Fruit fly (Drosophila melanogaster) whole organism, embryonic: ENCODE measurements around the gene sunn.

Source experiments
- Antp ChIP-seq: fragments of 200-800 bp; sonication (Bioruptor generic); optimal IDR thresholded peaks from 3 replicates; lab custom pipeline; 2016; ENCODE audit warnings: missing biosample characterization, missing genetic modification characterization
- Atf-2 ChIP-seq: fragments of 200-800 bp; sonication (Bioruptor generic); optimal IDR thresholded peaks from 2 replicates; lab custom pipeline; 2016; ENCODE audit warnings: missing biosample characterization, missing genetic modification characterization
- C15 ChIP-seq: fragments of 200-800 bp; sonication (Bioruptor generic); IDR thresholded peaks from 3 replicates; pipeline ENCODE4 v1.3.6; 2022; ENCODE audit warnings: missing biosample characterization, missing genetic modification characterization
- CG10274 ChIP-seq: fragments of 200-800 bp; sonication (Bioruptor generic); optimal IDR thresholded peaks from 3 replicates; lab custom pipeline; 2017; ENCODE audit warnings: missing biosample characterization, mild to moderate bottlenecking, missing genetic modification characterization
- CG10959 ChIP-seq: fragments of 200-800 bp; sonication (Bioruptor generic); IDR thresholded peaks from 2 replicates; pipeline ENCODE4 v1.3.6; 2022; ENCODE audit warnings: missing biosample characterization, missing genetic modification characterization
- CG12391 ChIP-seq: fragments of 200-800 bp; sonication (Bioruptor generic); optimal IDR thresholded peaks from 3 replicates; lab custom pipeline; 2018; ENCODE audit warnings: missing biosample characterization, mild to moderate bottlenecking, missing genetic modification characterization, moderate library complexity
- CG13123 ChIP-seq: fragments of 200-800 bp; sonication (Bioruptor generic); optimal IDR thresholded peaks from 2 replicates; lab custom pipeline; 2016; ENCODE audit warnings: missing biosample characterization, missing genetic modification characterization
- CG14050 ChIP-seq: fragments of 200-800 bp; sonication (Bioruptor generic); IDR thresholded peaks from 3 replicates; pipeline ENCODE4 v1.3.6; 2022; ENCODE audit warnings: missing biosample characterization, missing genetic modification characterization
- CG14441 ChIP-seq: fragments of 200-800 bp; sonication (Bioruptor generic); IDR thresholded peaks from 2 replicates; pipeline ENCODE4 v1.3.6; 2022; ENCODE audit warnings: missing biosample characterization, missing genetic modification characterization
- CG14710 ChIP-seq: fragments of 200-800 bp; sonication (Bioruptor generic); optimal IDR thresholded peaks from 3 replicates; lab custom pipeline; 2019; ENCODE audit warnings: missing biosample characterization, mild to moderate bottlenecking, missing genetic modification characterization, moderate library complexity
- CG17186 ChIP-seq: fragments of 200-800 bp; sonication (Bioruptor generic); optimal IDR thresholded peaks from 3 replicates; lab custom pipeline; 2017; ENCODE audit warnings: missing biosample characterization, missing genetic modification reagents, missing genetic modification characterization
- CG17912 ChIP-seq: fragments of 200-800 bp; sonication (Bioruptor generic); optimal IDR thresholded peaks from 2 replicates; lab custom pipeline; 2018; ENCODE audit warnings: missing biosample characterization, mild to moderate bottlenecking, missing genetic modification characterization
- CG31441 ChIP-seq: fragments of 200-800 bp; sonication (Bioruptor generic); IDR thresholded peaks from 2 replicates; pipeline ENCODE4 v1.3.6; 2022; ENCODE audit warnings: missing biosample characterization, missing genetic modification characterization
- CG6689 ChIP-seq: fragments of 200-800 bp; sonication (Bioruptor generic); IDR thresholded peaks from 2 replicates; pipeline ENCODE4 v1.3.6; 2022; ENCODE audit warnings: missing biosample characterization, missing genetic modification characterization
- CG8281 ChIP-seq: fragments of 200-800 bp; sonication (Bioruptor generic); optimal IDR thresholded peaks from 2 replicates; lab custom pipeline; 2018; ENCODE audit warnings: missing biosample characterization, mild to moderate bottlenecking, missing genetic modification characterization, moderate library complexity
- CG8388 ChIP-seq: fragments of 200-800 bp; sonication (Bioruptor generic); optimal IDR thresholded peaks from 2 replicates; lab custom pipeline; 2019; ENCODE audit warnings: missing biosample characterization, mild to moderate bottlenecking, missing genetic modification characterization, moderate library complexity
- CG9817 ChIP-seq: fragments of 200-800 bp; sonication (Bioruptor generic); optimal IDR thresholded peaks from 2 replicates; lab custom pipeline; 2018; ENCODE audit warnings: missing biosample characterization, mild to moderate bottlenecking, missing genetic modification characterization, moderate library complexity
- D19A ChIP-seq: fragments of 200-800 bp; optimal IDR thresholded peaks from 3 replicates; lab custom pipeline; 2019; ENCODE audit warnings: missing biosample characterization, mild to moderate bottlenecking, missing genetic modification characterization, moderate library complexity
- HLH3B ChIP-seq: fragments of 200-800 bp; sonication (Bioruptor generic); IDR thresholded peaks from 2 replicates; pipeline ENCODE4 v1.3.6; 2022; ENCODE audit warnings: missing biosample characterization, missing genetic modification characterization
- Hey ChIP-seq: fragments of 200-800 bp; sonication (Bioruptor generic); optimal IDR thresholded peaks from 3 replicates; lab custom pipeline; 2018; ENCODE audit warnings: missing biosample characterization, mild to moderate bottlenecking, missing genetic modification characterization
- MTF-1 ChIP-seq: fragments of 200-800 bp; sonication (Bioruptor generic); optimal IDR thresholded peaks from 2 replicates; lab custom pipeline; 2018; ENCODE audit warnings: missing biosample characterization, mild to moderate bottlenecking, missing genetic modification characterization, borderline replicate concordance
- NC2α ChIP-seq: fragments of 200-800 bp; sonication (Bioruptor generic); optimal IDR thresholded peaks from 2 replicates; lab custom pipeline; 2016; ENCODE audit warnings: missing biosample characterization, missing genetic modification characterization
- Nf-YB ChIP-seq: fragments of 200-800 bp; sonication (Bioruptor generic); optimal IDR thresholded peaks from 3 replicates; lab custom pipeline; 2019; ENCODE audit warnings: missing biosample characterization, mild to moderate bottlenecking, missing genetic modification characterization, moderate library complexity
- Optix ChIP-seq: fragments of 200-800 bp; sonication (Bioruptor generic); IDR thresholded peaks from 3 replicates; pipeline ENCODE4 v1.3.6; 2022; ENCODE audit warnings: missing biosample characterization, missing genetic modification characterization
- PHDP ChIP-seq: fragments of 200-800 bp; sonication (Bioruptor generic); optimal IDR thresholded peaks from 3 replicates; lab custom pipeline; 2018; ENCODE audit warnings: missing biosample characterization, mild to moderate bottlenecking, missing genetic modification characterization, moderate library complexity
- Ravus ChIP-seq: fragments of 200-800 bp; sonication (Bioruptor generic); IDR thresholded peaks from 2 replicates; pipeline ENCODE4 v1.3.6; 2022; ENCODE audit warnings: missing biosample characterization, missing genetic modification characterization
- TFAM ChIP-seq: fragments of 200-800 bp; sonication (Bioruptor generic); optimal IDR thresholded peaks from 2 replicates; lab custom pipeline; 2017; ENCODE audit warnings: missing biosample characterization, missing genetic modification characterization, inconsistent platforms
- btn ChIP-seq: fragments of 200-800 bp; sonication (Bioruptor generic); optimal IDR thresholded peaks from 2 replicates; lab custom pipeline; 2016; ENCODE audit warnings: missing biosample characterization, missing genetic modification characterization
- cato ChIP-seq: fragments of 200-800 bp; sonication (Bioruptor generic); optimal IDR thresholded peaks from 2 replicates; lab custom pipeline; 2016; ENCODE audit warnings: missing biosample characterization, missing genetic modification characterization, borderline replicate concordance
- croc ChIP-seq: fragments of 200-800 bp; sonication (Bioruptor generic); conservative IDR thresholded peaks from 3 replicates; pipeline ENCODE4 v1.3.6; 2022; ENCODE audit warnings: missing biosample characterization, missing genetic modification characterization
- dan ChIP-seq: fragments of 200-800 bp; sonication (Bioruptor generic); IDR thresholded peaks from 2 replicates; pipeline ENCODE4 v1.3.6; 2022; ENCODE audit warnings: missing biosample characterization, missing genetic modification characterization
- esg ChIP-seq: fragments of 200-800 bp; sonication (Bioruptor generic); conservative IDR thresholded peaks from 2 replicates; pipeline ENCODE4 v1.3.6; 2022; ENCODE audit warnings: missing biosample characterization, missing genetic modification characterization
- eve ChIP-seq, 2 experiments: fragments of >200 bp; optimal IDR thresholded peaks; 2 replicates each; lab custom pipeline; 2017; ENCODE audit warnings: missing biosample characterization in 2 of 2, missing genetic modification characterization in 2 of 2
- ftz-f1 ChIP-seq: fragments of 200-800 bp; sonication (Bioruptor generic); optimal IDR thresholded peaks from 2 replicates; lab custom pipeline; 2016; ENCODE audit warnings: missing biosample characterization, missing genetic modification characterization
- jing ChIP-seq: fragments of 200-800 bp; sonication (Bioruptor generic); optimal IDR thresholded peaks from 2 replicates; lab custom pipeline; 2018; ENCODE audit warnings: missing biosample characterization, mild to moderate bottlenecking, missing genetic modification characterization
- kay ChIP-seq: fragments of 200-800 bp; sonication (Bioruptor generic); optimal IDR thresholded peaks from 2 replicates; lab custom pipeline; 2016; ENCODE audit warnings: missing biosample characterization, missing genetic modification characterization
- lbe ChIP-seq: fragments of 200-800 bp; sonication (Bioruptor generic); optimal IDR thresholded peaks from 2 replicates; lab custom pipeline; 2016; ENCODE audit warnings: missing biosample characterization, mild to moderate bottlenecking, missing genetic modification characterization
- luna ChIP-seq: fragments of 200-800 bp; sonication (Bioruptor generic); optimal IDR thresholded peaks from 2 replicates; lab custom pipeline; 2016; ENCODE audit warnings: missing biosample characterization, missing genetic modification characterization
- nau ChIP-seq: fragments of 200-800 bp; sonication (Bioruptor generic); optimal IDR thresholded peaks from 3 replicates; lab custom pipeline; 2017; ENCODE audit warnings: missing biosample characterization, mild to moderate bottlenecking, missing genetic modification characterization, missing genetic modification reagents
- nerfin-2 ChIP-seq: fragments of 200-800 bp; sonication (Bioruptor generic); IDR thresholded peaks from 2 replicates; pipeline ENCODE4 v1.3.6; 2022; ENCODE audit warnings: missing biosample characterization, missing genetic modification characterization; ENCODE audit not compliant: partially characterized antibody
- otp ChIP-seq: fragments of 200-800 bp; sonication (Bioruptor generic); IDR thresholded peaks from 3 replicates; pipeline ENCODE4, ENCODE4 v1.3.6; 2022; ENCODE audit warnings: missing biosample characterization, missing genetic modification characterization
- pzg ChIP-seq: fragments of 200-800 bp; sonication (Bioruptor generic); optimal IDR thresholded peaks from 3 replicates; lab custom pipeline; 2018; ENCODE audit warnings: missing biosample characterization, mild to moderate bottlenecking, missing genetic modification characterization, moderate library complexity
- run ChIP-seq: fragments of 200-800 bp; sonication (Bioruptor generic); optimal IDR thresholded peaks from 3 replicates; lab custom pipeline; 2018; ENCODE audit warnings: missing biosample characterization, mild to moderate bottlenecking, missing genetic modification characterization
- sens ChIP-seq: fragments of 200-800 bp; sonication (Bioruptor generic); peaks from one replicate; lab custom pipeline; 2016; ENCODE audit warnings: missing biosample characterization, missing genetic modification characterization
- slbo ChIP-seq: fragments of 200-800 bp; sonication (Bioruptor generic); IDR thresholded peaks from 2 replicates; pipeline ENCODE4 v1.3.6; 2022; ENCODE audit warnings: missing biosample characterization, missing genetic modification characterization
- sna ChIP-seq: fragments of 200-800 bp; sonication (Bioruptor generic); IDR thresholded peaks from 2 replicates; pipeline ENCODE4 v1.3.6; 2022; ENCODE audit warnings: missing biosample characterization, missing genetic modification characterization; ENCODE audit not compliant: partially characterized antibody
- sqz ChIP-seq: fragments of 200-800 bp; sonication (Bioruptor generic); optimal IDR thresholded peaks from 3 replicates; lab custom pipeline; 2018; ENCODE audit warnings: missing biosample characterization, mild to moderate bottlenecking, missing genetic modification characterization
- toy ChIP-seq: fragments of 200-800 bp; sonication (Bioruptor generic); IDR thresholded peaks from 2 replicates; pipeline ENCODE4 v1.3.6; 2022; ENCODE audit warnings: missing biosample characterization, missing genetic modification characterization
- unpg ChIP-seq: fragments of 200-800 bp; sonication (Bioruptor generic); optimal IDR thresholded peaks from 3 replicates; lab custom pipeline; 2018; ENCODE audit warnings: missing biosample characterization, mild to moderate bottlenecking, missing genetic modification characterization, moderate library complexity

sunn gene

dm6 chr3L:11696294-11697116 lies 31.6 kb upstream of the sunn start, which contains the start of gene Dph1 (continued):
- TF ChIP-seq unpg (GFP tag; lab: Kevin White, UChicago) (peak; percentile 89), toy (0 out of 2 replicates have a peak, but pooled peaks have one; percentile 36), CG8281 (tag; lab: Kevin White, UChicago) (peak; percentile 57), Ravus (peak; percentile 14; the same call in 1 of the 2 replicates), Antp (GFP tag; lab: Kevin White, UChicago) (peak; percentile 89), eve (GFP tag; optimal IDR thresholded peaks at IDR 0.05; lab: Kevin White, UChicago) (peak in 1 of 2 experiments; percentile 93), jing (peak; percentile 75), CG17186 (peak; percentile 1), luna (GFP tag; lab: Kevin White, UChicago) (peak; percentile 64), sqz (peak; percentile 16), CG17912 (GFP tag; lab: Kevin White, UChicago) (no peak), esg (GFP tag; lab: Robert Waterston, UW) (peak; percentile 82), nerfin-2 (GFP tag; lab: Robert Waterston, UW) (no peak), CG10274 (GFP tag; lab: Kevin White, UChicago) (peak; percentile 40), CG10959 (GFP tag; lab: Robert Waterston, UW) (peak; percentile 66), CG8388 (peak; percentile 73), CG14710 (tag; lab: Kevin White, UChicago) (peak; percentile 76), otp (peak; percentile 79; the same call in 2 of the 3 replicates), ftz-f1 (GFP tag; lab: Kevin White, UChicago) (peak; percentile 77), dan (no peak), sna (peak; percentile 45), CG14441 (GFP tag; lab: Robert Waterston, UW) (peak; percentile 90), C15 (GFP tag; lab: Robert Waterston, UW) (peak; percentile 81; the same call in 2 of the 3 replicates), Optix (GFP tag; lab: Robert Waterston, UW) (peak; percentile 88), CG6689 (peak; percentile 82; the same call in 1 of the 2 replicates), cato (peak; percentile 56), sens (GFP tag; lab: Kevin White, UChicago) (peak; percentile 98), nau (GFP tag; lab: Kevin White, UChicago) (peak; percentile 72), lbe (GFP tag; lab: Kevin White, UChicago) (peak; percentile 74), CG13123 (GFP tag; lab: Kevin White, UChicago) (peak; percentile 16), PHDP (peak; percentile 83), pzg (GFP tag; lab: Kevin White, UChicago) (peak; percentile 86), Nf-YB (GFP tag; lab: Kevin White, UChicago) (peak; percentile 54), MTF-1 (GFP tag; lab: Kevin White, UChicago) (peak; percentile 54), Hey (peak; percentile 9), Atf-2 (GFP tag; lab: Kevin White, UChicago) (peak; percentile 81), kay (peak; percentile 90), slbo (peak; percentile 83), croc (GFP tag; lab: Robert Waterston, UW) (no peak; the same call in 1 of the 3 replicates), CG14050 (GFP tag; lab: Robert Waterston, UW) (peak; percentile 82), btn (peak; percentile 88), TFAM (no peak), run (tag; lab: Kevin White, UChicago) (peak; percentile 8), HLH3B (peak; percentile 84), CG9817 (tag; lab: Kevin White, UChicago) (peak; percentile 66), D19A (tag; lab: Kevin White, UChicago) (peak; percentile 76), CG12391 (tag; lab: Kevin White, UChicago) (peak; percentile 83), NC2α (GFP tag; lab: Kevin White, UChicago) (peak; percentile 79), CG31441 (peak; percentile 86)
